Worm (Caenorhabditis elegans) whole organism, young adult: ENCODE results near the gene C51E3.10.

Experiments
- B0019.2 ChIP-seq: fragments of 200-800 bp; sonication (Bioruptor generic); conservative IDR thresholded peaks from 2 replicates; pipeline ENCODE4 v1.3.6; 2022; ENCODE audit warnings: missing genetic modification reagents, missing genetic modification characterization, missing compliant biosample characterization
- B0261.1 ChIP-seq: sonication (generic microtip); optimal IDR thresholded peaks from 2 replicates; lab custom pipeline; 2016; ENCODE audit warnings: mild to moderate bottlenecking, missing genetic modification characterization, moderate library complexity, missing compliant biosample characterization
- C17E4.6 ChIP-seq: fragments of 200-800 bp; sonication (Bioruptor generic); IDR thresholded peaks from 2 replicates; pipeline ENCODE4 v1.3.6; 2022; ENCODE audit warnings: missing genetic modification reagents, missing genetic modification characterization, missing compliant biosample characterization
- D2030.7 ChIP-seq: fragments of 200-800 bp; sonication (Bioruptor generic); IDR thresholded peaks from 2 replicates; pipeline ENCODE4 v1.3.6; 2022; ENCODE audit warnings: missing genetic modification reagents, missing genetic modification characterization, missing compliant biosample characterization
- F23B12.7 ChIP-seq: sonication (generic microtip); optimal IDR thresholded peaks from 2 replicates; lab custom pipeline; 2017; ENCODE audit warnings: missing genetic modification characterization, mild to moderate bottlenecking, missing compliant biosample characterization, antibody characterized with exemption, moderate library complexity; ENCODE audit not compliant: insufficient read depth
- F57A8.1 ChIP-seq: fragments of 200-800 bp; sonication (Bioruptor generic); optimal IDR thresholded peaks from 2 replicates; lab custom pipeline; 2018; ENCODE audit warnings: mild to moderate bottlenecking, missing genetic modification characterization, moderate library complexity, missing compliant biosample characterization
- K11D2.4 ChIP-seq: fragments of 200-800 bp; sonication (Bioruptor generic); IDR thresholded peaks from 2 replicates; pipeline ENCODE4 v1.3.6; 2022; ENCODE audit warnings: missing genetic modification reagents, missing genetic modification characterization, missing compliant biosample characterization
- Y67H2A.10 ChIP-seq: fragments of 200-800 bp; sonication (Bioruptor generic); conservative IDR thresholded peaks from 2 replicates; pipeline ENCODE4 v1.3.6; 2022; ENCODE audit warnings: missing genetic modification reagents, missing genetic modification characterization, missing compliant biosample characterization
- Y79H2A.3 ChIP-seq: fragments of 200-800 bp; sonication (Bioruptor generic); conservative IDR thresholded peaks from 2 replicates; pipeline ENCODE4 v1.3.6; 2022; ENCODE audit warnings: missing genetic modification reagents, missing genetic modification characterization, missing compliant biosample characterization
- akir-1 ChIP-seq: fragments of 200-800 bp; sonication (Bioruptor generic); optimal IDR thresholded peaks from 2 replicates; lab custom pipeline; 2018; ENCODE audit warnings: mild to moderate bottlenecking, missing genetic modification characterization, moderate library complexity, missing compliant biosample characterization
- aptf-2 ChIP-seq: fragments of 200-800 bp; sonication (Bioruptor generic); conservative IDR thresholded peaks from 2 replicates; pipeline ENCODE4 v1.3.6; 2022; ENCODE audit warnings: missing genetic modification reagents, missing genetic modification characterization, missing compliant biosample characterization
- atf-7 ChIP-seq: sonication (generic microtip); optimal IDR thresholded peaks from 2 replicates; lab custom pipeline; 2017; ENCODE audit warnings: mild to moderate bottlenecking, missing genetic modification characterization, missing compliant biosample characterization
- bed-1 ChIP-seq: fragments of 200-800 bp; sonication (Bioruptor generic); IDR thresholded peaks from 2 replicates; pipeline ENCODE4 v1.3.6; 2022; ENCODE audit warnings: missing genetic modification reagents, missing genetic modification characterization, missing compliant biosample characterization
- cebp-1 ChIP-seq, 2 experiments: fragments of 200-800 bp in 1 of 2; sonication (Bioruptor generic) in 1 of 2; sonication (generic microtip) in 1 of 2; IDR thresholded peaks in 1 of 2; optimal IDR thresholded peaks in 1 of 2; 2 replicates each; pipeline versions ENCODE4 v1.3.6 to Lab custom; 2017 to 2022; ENCODE audit warnings: missing compliant biosample characterization in 2 of 2, missing genetic modification characterization in 2 of 2, mild to moderate bottlenecking in 1 of 2, missing genetic modification reagents in 1 of 2, moderate library complexity in 1 of 2
- ceh-79 ChIP-seq: sonication (generic microtip); optimal IDR thresholded peaks from 2 replicates; lab custom pipeline; 2017; ENCODE audit warnings: mild to moderate bottlenecking, missing genetic modification characterization, missing compliant biosample characterization
- ceh-91 ChIP-seq: fragments of 200-800 bp; sonication (Bioruptor generic); IDR thresholded peaks from 2 replicates; pipeline ENCODE4 v1.3.6; 2022; ENCODE audit warnings: missing genetic modification reagents, missing genetic modification characterization, missing compliant biosample characterization
- efl-1 ChIP-seq: fragments of 150-350 bp; optimal IDR thresholded peaks from 2 replicates; lab custom pipeline; 2014; ENCODE audit warnings: missing biosample characterization, missing genetic modification reagents, missing genetic modification characterization
- egl-44 ChIP-seq: fragments of 200-800 bp; sonication (Bioruptor generic); IDR thresholded peaks from 2 replicates; pipeline ENCODE4 v1.3.6; 2022; ENCODE audit warnings: missing genetic modification reagents, missing genetic modification characterization, missing compliant biosample characterization
- ets-4 ChIP-seq: fragments of 200-800 bp; sonication (Bioruptor generic); optimal IDR thresholded peaks from 2 replicates; lab custom pipeline; 2018; ENCODE audit warnings: mild to moderate bottlenecking, missing genetic modification characterization, missing compliant biosample characterization
- let-526 ChIP-seq: fragments of 200-800 bp; sonication (Bioruptor generic); IDR thresholded peaks from 2 replicates; pipeline ENCODE4 v1.3.6; 2022; ENCODE audit warnings: missing genetic modification reagents, missing genetic modification characterization, missing compliant biosample characterization
- lin-35 ChIP-seq, 3 experiments: fragments of 150-350 bp in 2 of 3; sonication (generic microtip) in 1 of 3; optimal IDR thresholded peaks; 2 replicates each; lab custom pipeline; 2014 to 2018; ENCODE audit warnings: missing biosample characterization in 3 of 3, missing genetic modification characterization in 3 of 3, missing genetic modification reagents in 3 of 3
- lin-40 ChIP-seq: sonication (generic microtip); optimal IDR thresholded peaks from 2 replicates; lab custom pipeline; 2016; ENCODE audit warnings: missing genetic modification characterization, mild to moderate bottlenecking, missing compliant biosample characterization, missing genotype, missing genetic modification reagents
- madf-3 ChIP-seq: fragments of 200-800 bp; sonication (Bioruptor generic); IDR thresholded peaks from 2 replicates; pipeline ENCODE4 v1.3.6; 2022; ENCODE audit warnings: missing genetic modification reagents, missing genetic modification characterization, missing compliant biosample characterization
- mel-28 ChIP-seq: sonication (generic microtip); optimal IDR thresholded peaks from 2 replicates; lab custom pipeline; 2016; ENCODE audit warnings: borderline replicate concordance, mild to moderate bottlenecking, missing genetic modification characterization, missing compliant biosample characterization
- nfyb-1 ChIP-seq: fragments of 200-800 bp; sonication (Bioruptor generic); IDR thresholded peaks from 2 replicates; pipeline ENCODE4 v1.3.6; 2022; ENCODE audit warnings: missing genetic modification reagents, missing genetic modification characterization, missing compliant biosample characterization
- nhr-80 ChIP-seq: sonication (generic microtip); optimal IDR thresholded peaks from 2 replicates; lab custom pipeline; 2016; ENCODE audit warnings: missing genetic modification characterization, missing compliant biosample characterization
- repo-1 ChIP-seq: sonication (generic microtip); optimal IDR thresholded peaks from 2 replicates; lab custom pipeline; 2017; ENCODE audit warnings: mild to moderate bottlenecking, missing genetic modification characterization, missing compliant biosample characterization
- tbx-9 ChIP-seq: sonication (generic microtip); optimal IDR thresholded peaks from 2 replicates; lab custom pipeline; 2016; ENCODE audit warnings: borderline replicate concordance, missing genetic modification characterization, inconsistent platforms, missing compliant biosample characterization
- unc-130 ChIP-seq: sonication (generic microtip); optimal IDR thresholded peaks from 2 replicates; lab custom pipeline; 2016; ENCODE audit warnings: missing genetic modification reagents, missing genetic modification characterization, missing compliant biosample characterization
- ztf-26 ChIP-seq: sonication (generic microtip); optimal IDR thresholded peaks from 2 replicates; lab custom pipeline; 2017; ENCODE audit warnings: missing genetic modification characterization, missing compliant biosample characterization
- ztf-3 ChIP-seq: fragments of 200-800 bp; sonication (Bioruptor generic); optimal IDR thresholded peaks from 2 replicates; lab custom pipeline; 2018; ENCODE audit warnings: mild to moderate bottlenecking, missing genetic modification characterization, missing compliant biosample characterization
- ztf-6 ChIP-seq: fragments of 200-800 bp; sonication (Bioruptor generic); IDR thresholded peaks from 2 replicates; pipeline ENCODE4 v1.3.6; 2022; ENCODE audit warnings: missing genetic modification reagents, missing genetic modification characterization, missing compliant biosample characterization

C51E3.10 gene

DNA sequence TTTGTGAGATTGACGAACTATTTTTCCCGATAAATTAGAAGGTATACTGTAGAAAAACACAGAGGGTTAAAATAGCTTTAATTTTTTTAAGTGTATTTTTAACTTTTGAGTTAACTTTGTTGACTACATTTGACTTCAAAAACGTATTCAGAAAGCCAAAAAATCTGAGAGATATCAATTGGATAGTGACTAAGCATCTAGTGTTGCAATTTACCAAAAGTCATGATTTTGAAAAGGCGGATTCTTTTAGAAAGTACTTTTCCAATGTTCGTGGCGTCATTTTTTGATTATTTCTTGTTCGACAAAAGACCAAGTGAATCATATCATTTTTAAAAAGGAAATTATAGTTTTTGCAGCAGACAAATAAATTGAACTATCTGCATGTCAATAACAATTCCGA lies 7.9 kb upstream of the C51E3.10 start:
- TF ChIP-seq atf-7 (tag; lab: Kevin White, UChicago) (no peak), lin-40 (tag; lab: Kevin White, UChicago) (peak; percentile 5), lin-35 (GFP tag; optimal IDR thresholded peaks at IDR 0.05; lab: Kevin White, UChicago) (peak in 1 of 3 experiments; percentile 18), cebp-1 (GFP tag; IDR thresholded peaks at IDR 0.05; lab: Robert Waterston, UW) (no peak), cebp-1 (tag; optimal IDR thresholded peaks at IDR 0.05; lab: Kevin White, UChicago) (peak; percentile 1)

DNA sequence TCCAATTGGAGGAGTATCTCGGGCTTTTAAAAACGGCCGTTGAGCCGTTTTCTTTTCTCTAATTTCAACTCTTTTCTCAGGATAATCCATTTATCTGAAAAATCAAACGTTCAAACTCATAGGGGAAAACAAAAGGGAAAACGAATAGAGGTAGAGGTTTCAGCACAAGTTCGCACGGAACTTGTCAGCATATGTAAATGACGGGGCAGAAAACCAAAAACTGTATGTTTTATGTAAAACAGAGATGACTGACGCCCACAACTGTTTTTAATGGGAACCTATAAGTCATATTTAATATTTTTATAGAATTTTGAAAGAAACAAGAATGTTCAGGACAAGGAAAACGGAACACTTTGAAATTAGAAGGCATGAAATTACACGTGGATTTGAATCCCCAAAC lies 5.4 kb upstream of the C51E3.10 start, which contains the start of gene C51E3.6:
Gene C51E3.6 (minus strand): TSS at position 101 of the 400 bp plus-strand sequence.
- TF ChIP-seq unc-130 (GFP tag; lab: Kevin White, UChicago), result no peak
- TF ChIP-seq repo-1 (tag; lab: Kevin White, UChicago), result no peak
- no peak for TF ChIP-seq Y67H2A.10 (GFP tag; lab: Robert Waterston, UW)
- no peak for TF ChIP-seq B0261.1 (tag; lab: Kevin White, UChicago)
- no peak for TF ChIP-seq C17E4.6 (GFP tag; lab: Robert Waterston, UW)
- TF ChIP-seq ztf-3 (GFP tag; lab: Kevin White, UChicago), result no peak
- no peak for TF ChIP-seq D2030.7 (GFP tag; lab: Robert Waterston, UW)
- TF ChIP-seq ceh-79 (tag; lab: Kevin White, UChicago), result no peak
- no peak for TF ChIP-seq efl-1
- TF ChIP-seq F23B12.7, result no peak

DNA sequence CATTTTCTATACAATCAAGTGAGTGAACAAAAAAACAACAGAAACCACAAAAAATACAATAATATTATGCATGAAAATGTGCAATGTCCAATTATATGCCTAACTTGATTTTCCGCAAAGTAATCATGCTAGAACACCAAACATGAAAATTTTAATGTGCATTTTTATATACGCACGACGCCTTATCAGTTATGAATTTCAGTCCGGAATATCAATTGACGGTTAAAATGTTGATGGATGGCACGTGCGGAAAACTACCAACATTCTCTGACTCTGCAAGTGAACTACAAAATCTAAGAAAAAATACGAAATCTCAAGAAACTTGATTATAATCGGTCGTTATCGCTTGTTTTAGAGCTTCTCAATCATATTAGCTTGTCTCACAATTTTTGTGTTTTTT lies 962 bp downstream of the C51E3.10 start:
- TF ChIP-seq akir-1 (GFP tag; lab: Kevin White, UChicago) (no peak), nhr-80 (peak; percentile 56), nfyb-1 (GFP tag; lab: Robert Waterston, UW) (no peak)

DNA sequence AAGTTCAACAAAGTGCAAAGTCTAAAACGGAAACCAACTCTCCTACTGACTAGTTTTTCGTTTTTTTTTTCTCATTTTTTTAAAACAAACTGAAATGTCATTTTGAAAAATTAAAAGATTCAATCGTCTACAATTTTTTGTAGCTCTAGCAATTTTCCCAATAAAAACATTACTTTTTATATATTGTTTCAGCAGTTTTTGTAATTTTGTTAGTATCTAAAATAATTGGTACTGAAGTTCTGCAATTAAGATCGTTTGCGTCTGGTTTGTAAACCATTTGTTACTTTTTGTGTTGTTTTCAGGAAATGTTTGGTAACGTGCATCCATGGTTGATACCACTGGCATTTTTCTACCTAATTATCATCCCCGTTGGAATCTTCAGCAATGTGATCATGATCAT lies 2.4 kb downstream of the C51E3.10 start, which contains the start of gene srsx-30:
Gene srsx-30 (plus strand): TSS at position 301 of the 400 bp plus-strand sequence.
- no peak for TF ChIP-seq ztf-3 (GFP tag; lab: Kevin White, UChicago)
- TF ChIP-seq mel-28 (tag; lab: Kevin White, UChicago), result no peak
- TF ChIP-seq F57A8.1, result no peak
- no peak for TF ChIP-seq tbx-9 (tag; lab: Kevin White, UChicago)
- no peak for TF ChIP-seq ztf-26 (tag; lab: Kevin White, UChicago)
- TF ChIP-seq egl-44 (GFP tag; lab: Robert Waterston, UW), result no peak
- no peak for TF ChIP-seq ets-4 (GFP tag; lab: Kevin White, UChicago)
- no peak for TF ChIP-seq akir-1 (GFP tag; lab: Kevin White, UChicago)
- no peak for TF ChIP-seq efl-1
- no peak for TF ChIP-seq K11D2.4 (GFP tag; lab: Robert Waterston, UW)
- TF ChIP-seq Y79H2A.3 (GFP tag; lab: Robert Waterston, UW), result no peak
- TF ChIP-seq let-526, result no peak
- no peak for TF ChIP-seq B0019.2 (GFP tag; lab: Robert Waterston, UW)
- no peak for TF ChIP-seq bed-1 (GFP tag; lab: Robert Waterston, UW)
- no peak for TF ChIP-seq ceh-91 (GFP tag; lab: Robert Waterston, UW)
- TF ChIP-seq ztf-6 (GFP tag; lab: Robert Waterston, UW), result no peak
- no peak for TF ChIP-seq B0261.1 (tag; lab: Kevin White, UChicago)
- no peak for TF ChIP-seq madf-3 (GFP tag; lab: Robert Waterston, UW)
- no peak for TF ChIP-seq aptf-2 (GFP tag; lab: Robert Waterston, UW)
- TF ChIP-seq, all 124 proteins: peak for 0
